Worm (Caenorhabditis elegans): Measurements from ENCODE around the gene F42G4.5.

F42G4.5 gene

ce11 chrII:13083752-13084214 is 10.5 kb downstream of the F42G4.5 start, which contains the start of the genes Y81G3A.1 and gcn-2 (continued):
- TF ChIP-seq lin-13 (GFP tag; optimal IDR thresholded peaks at IDR 0.05) (peak; percentile 43), unc-62 (GFP tag; optimal IDR thresholded peaks at IDR 0.05) (no peak), unc-130 (tag; optimal IDR thresholded peaks at IDR 0.05) (peak; percentile 43), efl-1 (optimal IDR thresholded peaks at IDR 0.05) (peak; percentile 97 to 98), efl-1 (GFP tag; optimal IDR thresholded peaks at IDR 0.05 in 1 of 2) (peak; percentile 98 to 100)

DNA sequence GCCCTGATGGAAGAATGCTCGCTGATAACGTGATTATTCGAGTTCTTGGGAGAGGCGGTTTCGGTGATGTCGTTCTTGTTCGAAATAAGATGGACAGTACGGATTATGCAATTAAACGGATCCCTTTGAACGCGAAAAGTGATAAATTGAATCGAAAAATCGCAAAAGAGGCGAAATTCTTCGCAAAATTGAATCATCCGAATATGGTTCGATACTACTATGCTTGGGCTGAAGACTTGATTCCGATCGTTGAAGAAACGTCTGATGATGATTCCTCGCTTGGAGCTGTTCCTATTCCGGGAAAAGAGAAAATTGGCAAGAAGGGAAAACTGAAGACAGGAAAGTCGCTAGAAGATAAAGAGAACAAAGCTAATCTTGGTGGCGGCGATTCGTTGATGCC is 12.7 kb downstream of the F42G4.5 start:
- TF ChIP-seq efl-1 (optimal IDR thresholded peaks at IDR 0.05) (no peak), efl-1 (GFP tag; optimal IDR thresholded peaks at IDR 0.05 in 1 of 2) (peak in 1 of 2 experiments; percentile 54), pqm-1 (tag; optimal IDR thresholded peaks at IDR 0.05) (no peak)

DNA sequence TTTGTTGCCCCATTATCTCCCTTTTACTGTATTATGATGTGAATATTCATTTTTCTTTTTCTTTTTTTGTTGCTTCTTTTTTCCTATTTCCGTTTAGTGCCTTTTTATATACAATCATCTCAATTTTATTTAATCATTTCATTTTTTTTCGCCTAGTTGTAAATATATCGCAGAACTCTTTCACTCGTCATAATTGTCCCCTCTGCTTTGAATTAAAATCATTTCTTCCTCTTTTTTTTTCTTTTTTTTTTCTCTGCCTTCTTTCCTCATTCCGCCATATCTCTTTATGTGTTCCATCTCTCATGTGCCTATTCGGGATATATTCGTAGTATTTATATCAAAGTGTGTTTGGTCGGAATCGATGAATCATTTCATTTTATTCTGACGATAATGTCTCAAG is 17.8 kb downstream of the F42G4.5 start, which contains the start of gene Y81G3A.4:
Gene Y81G3A.4, plus strand, starts transcription at position 301 of the 400 bp plus-strand sequence.
- TF ChIP-seq sup-37 (GFP tag; optimal IDR thresholded peaks at IDR 0.05) (no peak), isw-1 (GFP tag; IDR thresholded peaks at IDR 0.05) (no peak)

DNA sequence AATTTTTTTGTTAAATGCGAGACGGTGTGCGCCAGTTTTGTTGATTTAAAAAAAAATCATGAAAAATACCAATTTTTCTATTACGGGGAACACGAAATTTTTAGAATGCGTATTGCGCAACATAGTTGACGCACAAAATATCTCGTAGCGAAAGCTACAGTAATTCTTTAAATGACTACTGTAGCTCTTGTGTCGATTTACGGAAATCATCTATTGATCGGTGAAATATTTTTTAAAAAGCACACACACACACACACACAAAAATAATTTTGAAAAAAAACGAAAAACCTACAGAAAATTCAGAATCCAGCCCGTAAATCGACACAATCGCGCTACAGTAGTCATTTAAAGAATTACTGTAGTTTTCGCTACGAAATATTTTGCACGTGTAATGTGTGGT is 18.6 kb downstream of the F42G4.5 start:
- TF ChIP-seq C34B4.2 (tag; optimal IDR thresholded peaks at IDR 0.05) (no peak), ceh-63 (GFP tag; optimal IDR thresholded peaks at IDR 0.05) (no peak), elt-2 (tag; optimal IDR thresholded peaks at IDR 0.05) (no peak), dsc-1 (tag; optimal IDR thresholded peaks at IDR 0.05) (no peak), elt-3 (tag; optimal IDR thresholded peaks at IDR 0.05) (no peak), mep-1 (tag; optimal IDR thresholded peaks at IDR 0.05) (no peak), jun-1 (tag; optimal IDR thresholded peaks at IDR 0.05) (no peak), nhr-237 (tag; optimal IDR thresholded peaks at IDR 0.05) (no peak), nhr-71 (tag; optimal IDR thresholded peaks at IDR 0.05) (no peak), tlp-1 (tag; optimal IDR thresholded peaks at IDR 0.05) (no peak)

DNA sequence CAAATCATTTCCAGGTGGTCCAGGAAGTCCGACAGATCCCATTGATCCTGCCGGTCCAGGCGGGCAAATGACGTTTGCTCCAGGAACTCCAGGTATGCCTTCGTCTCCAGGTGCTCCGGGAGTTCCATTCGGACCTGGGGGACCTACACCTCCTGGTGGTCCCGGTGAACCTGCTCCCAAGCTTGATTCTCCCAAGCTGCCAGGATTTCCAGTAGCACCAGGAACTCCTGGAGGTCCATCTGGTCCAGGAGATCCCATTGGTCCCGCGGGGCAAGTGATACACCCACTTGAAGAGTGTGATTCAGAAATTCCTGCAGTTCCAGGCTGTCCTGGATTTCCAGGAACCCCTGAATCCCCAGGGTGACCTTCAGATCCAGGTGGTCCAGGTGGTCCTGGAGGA is 23.1 kb downstream of the F42G4.5 start:
- TF ChIP-seq nhr-84 (tag; optimal IDR thresholded peaks at IDR 0.05) (no peak), lin-15B (tag; optimal IDR thresholded peaks at IDR 0.05) (no peak), vab-15 (tag; optimal IDR thresholded peaks at IDR 0.05) (no peak), C16A3.4 (tag; optimal IDR thresholded peaks at IDR 0.05) (no peak), efl-1 (optimal IDR thresholded peaks at IDR 0.05) (no peak), efl-1 (GFP tag; optimal IDR thresholded peaks at IDR 0.05 in 1 of 2) (peak in 1 of 2 experiments; percentile 85), ztf-11 (tag; optimal IDR thresholded peaks at IDR 0.05) (no peak), nhr-85 (tag) (peak; percentile 9), ceh-88 (GFP tag; IDR thresholded peaks at IDR 0.05) (no peak), elt-3 (tag; optimal IDR thresholded peaks at IDR 0.05) (no peak), pax-3 (tag; optimal IDR thresholded peaks at IDR 0.05) (no peak), hlh-17 (GFP tag; optimal IDR thresholded peaks at IDR 0.05; ENCODE audit: borderline replicate concordance) (no peak), irx-1 (tag; optimal IDR thresholded peaks at IDR 0.05) (no peak), ets-5 (GFP tag; IDR thresholded peaks at IDR 0.05) (no peak), fos-1 (tag; optimal IDR thresholded peaks at IDR 0.05) (no peak), unc-98 (GFP tag; IDR thresholded peaks at IDR 0.05) (no peak)

DNA sequence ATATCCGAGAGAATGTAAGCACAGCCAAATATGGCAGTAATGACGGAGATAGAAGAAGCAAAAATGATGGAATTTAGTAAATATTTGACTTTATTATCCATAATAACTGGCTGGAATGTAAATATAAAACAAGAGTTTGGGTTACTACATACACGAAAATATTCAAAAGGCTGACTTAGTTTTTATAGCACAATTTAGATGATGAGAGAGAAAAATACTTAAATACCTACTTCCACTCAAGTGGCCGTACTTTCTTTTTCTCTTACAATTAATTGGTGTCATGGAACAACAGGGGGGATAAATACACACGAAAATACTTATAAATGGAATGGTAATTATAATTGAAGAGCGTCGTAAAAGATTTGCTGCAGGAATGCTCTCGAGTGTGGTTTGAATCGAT is 24.9 kb downstream of the F42G4.5 start, which contains the start of gene col-86:
Gene col-86, minus strand, starts transcription at position 101 of the 400 bp plus-strand sequence.
- TF ChIP-seq egl-13 (tag; optimal IDR thresholded peaks at IDR 0.05) (no peak), zag-1 (tag; optimal IDR thresholded peaks at IDR 0.05) (no peak), lin-13 (GFP tag; optimal IDR thresholded peaks at IDR 0.05) (no peak), unc-86 (tag; optimal IDR thresholded peaks at IDR 0.05) (no peak), ceh-88 (GFP tag; IDR thresholded peaks at IDR 0.05) (no peak), pag-3 (tag; optimal IDR thresholded peaks at IDR 0.05; ENCODE audit: borderline replicate concordance, insufficient read depth) (no peak), ztf-4 (tag; optimal IDR thresholded peaks at IDR 0.05) (no peak), unc-98 (GFP tag; IDR thresholded peaks at IDR 0.05) (no peak), aha-1 (tag; optimal IDR thresholded peaks at IDR 0.05) (no peak), tbx-2 (tag; optimal IDR thresholded peaks at IDR 0.05) (no peak)

Data from whole organism, L1 larva.